Worm (Caenorhabditis elegans) whole organism, L4 larva: Measurements from ENCODE around the gene myrf-1.

Source experiments
- aha-1 ChIP-seq: fragments of 150-350 bp; peaks from one replicate; lab custom pipeline; 2014; ENCODE audit warnings: missing biosample characterization, missing genetic modification characterization
- aly-2 ChIP-seq: sonication (generic microtip); optimal IDR thresholded peaks from 2 replicates; lab custom pipeline; 2018; ENCODE audit warnings: missing biosample characterization, missing genetic modification characterization
- dmd-6 ChIP-seq: fragments of 200-800 bp; sonication (Bioruptor generic); IDR thresholded peaks from 2 replicates; pipeline ENCODE4 v1.3.6; 2022; ENCODE audit warnings: missing genetic modification reagents, missing genetic modification characterization, missing compliant biosample characterization
- lin-1 ChIP-seq: fragments of 200-800 bp; sonication (Bioruptor generic); IDR thresholded peaks from 2 replicates; pipeline ENCODE4 v1.3.6; 2022; ENCODE audit warnings: missing genetic modification reagents, missing genetic modification characterization, missing compliant biosample characterization
- lin-39 ChIP-seq: fragments of 150-350 bp; optimal IDR thresholded peaks from 2 replicates; lab custom pipeline; 2014; ENCODE audit warnings: missing biosample characterization, missing genetic modification reagents, missing genetic modification characterization
- nhr-11 ChIP-seq: fragments of 150-350 bp; optimal IDR thresholded peaks from 2 replicates; lab custom pipeline; 2014; ENCODE audit warnings: missing biosample characterization, missing genetic modification characterization
- nhr-237 ChIP-seq: sonication (generic microtip); optimal IDR thresholded peaks from 2 replicates; lab custom pipeline; 2017; ENCODE audit warnings: missing biosample characterization, missing genetic modification characterization
- nhr-25 ChIP-seq: sonication (generic microtip); optimal IDR thresholded peaks from 2 replicates; lab custom pipeline; 2017; ENCODE audit warnings: missing genetic modification characterization, mild to moderate bottlenecking, missing compliant biosample characterization, antibody characterized with exemption, moderate library complexity, borderline replicate concordance; ENCODE audit not compliant: insufficient read depth
- nhr-76 ChIP-seq: fragments of 150-350 bp; optimal IDR thresholded peaks from 2 replicates; lab custom pipeline; 2014; ENCODE audit warnings: missing biosample characterization, missing genetic modification characterization
- ztf-11 ChIP-seq: fragments of 150-350 bp; optimal IDR thresholded peaks from 2 replicates; lab custom pipeline; 2014; ENCODE audit warnings: missing biosample characterization, missing genetic modification characterization

DNA sequence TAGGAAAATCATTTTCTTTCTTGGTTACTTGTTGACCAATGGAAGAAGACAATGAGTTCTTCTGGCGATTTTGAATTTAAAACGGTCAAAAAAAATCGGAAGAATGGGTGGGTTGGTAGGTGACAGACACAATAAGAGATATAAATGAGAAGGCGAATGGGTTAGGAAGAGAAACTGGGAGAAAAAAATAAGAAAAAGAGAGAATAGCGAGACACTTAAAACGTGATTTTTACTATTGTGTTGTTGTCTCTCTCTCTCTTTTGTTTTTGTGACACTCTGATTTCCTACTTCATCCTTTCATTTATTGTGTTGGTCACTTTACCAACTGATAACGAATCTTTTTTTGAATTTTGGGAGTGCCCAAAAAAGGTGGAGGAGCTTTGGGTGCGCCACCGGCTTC is 14.0 kb upstream of the myrf-1 start:
- TF ChIP-seq nhr-237 (tag; lab: Kevin White, UChicago) = no peak
- TF ChIP-seq nhr-25 (tag; lab: Kevin White, UChicago) = no peak
- no peak for TF ChIP-seq nhr-76 (tag; lab: Kevin White, UChicago)
- no peak for TF ChIP-seq aha-1 (tag; lab: Kevin White, UChicago)
- TF ChIP-seq dmd-6 (GFP tag; lab: Robert Waterston, UW) = no peak
- no peak for TF ChIP-seq aly-2 (tag; lab: Kevin White, UChicago)
- peak; percentile 4 for TF ChIP-seq nhr-11 (tag; lab: Kevin White, UChicago)
- no peak for TF ChIP-seq ztf-11 (tag; lab: Kevin White, UChicago)
- no peak for TF ChIP-seq lin-39 (tag; lab: Kevin White, UChicago)
- TF ChIP-seq lin-1 = no peak
